Fruit fly (Drosophila melanogaster): ENCODE data around the gene CG14453.

The CG14453 gene

DNA sequence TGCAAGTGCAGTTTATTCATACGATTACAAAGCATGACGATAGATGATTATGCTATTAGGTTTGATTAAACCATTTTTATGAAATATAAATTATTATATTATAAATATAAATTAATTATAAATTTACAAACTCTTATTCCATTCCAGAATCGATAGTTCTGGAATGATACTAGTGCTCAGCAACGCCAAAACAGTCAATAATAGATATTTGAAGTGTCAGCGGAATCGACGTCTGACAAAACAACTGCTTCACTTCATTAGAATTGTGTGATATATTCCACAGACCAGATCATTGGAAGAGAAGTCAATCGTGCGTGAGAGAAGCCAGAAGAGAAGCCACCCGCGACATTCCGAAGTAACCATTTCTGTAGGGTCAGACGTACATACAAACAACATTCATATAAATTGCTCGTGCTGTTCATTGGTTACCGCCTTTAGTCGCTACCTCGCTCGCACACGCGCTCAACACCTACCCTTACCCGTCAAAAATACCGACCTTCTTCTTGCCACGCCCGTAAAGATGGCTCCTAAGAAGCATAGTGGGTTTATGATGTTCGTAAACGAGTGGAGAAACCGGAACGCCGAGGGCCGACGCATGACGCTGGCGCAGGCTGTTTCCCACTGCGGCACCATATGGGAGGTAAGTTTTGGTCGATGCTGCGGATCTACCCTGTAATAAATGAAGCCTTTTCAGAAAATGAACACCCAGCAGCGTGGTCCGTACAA lies 30.3 kb downstream of the CG14453 start (continued):
- TF ChIP-seq Awh (GFP tag; IDR thresholded peaks at IDR 0.05) (no peak), CG12744 (GFP tag; optimal IDR thresholded peaks at IDR 0.05) (no peak), Lpt (GFP tag; optimal IDR thresholded peaks at IDR 0.05) (no peak), E2f2 (GFP tag; IDR thresholded peaks at IDR 0.05) (no peak), gsb (GFP tag; IDR thresholded peaks at IDR 0.05) (no peak), odd (GFP tag; optimal IDR thresholded peaks at IDR 0.05) (no peak), CG4360 (GFP tag; IDR thresholded peaks at IDR 0.05) (no peak), CG7928 (GFP tag; optimal IDR thresholded peaks at IDR 0.05) (no peak), fd96Cb (tag; optimal IDR thresholded peaks at IDR 0.05) (no peak), CG12659 (GFP tag; optimal IDR thresholded peaks at IDR 0.05) (no peak), CG14667 (GFP tag; IDR thresholded peaks at IDR 0.05) (no peak), aop (GFP tag; IDR thresholded peaks at IDR 0.05) (no peak), CG11504 (tag; optimal IDR thresholded peaks at IDR 0.05) (no peak), Side (GFP tag; optimal IDR thresholded peaks at IDR 0.05) (no peak), CG3065 (GFP tag; optimal IDR thresholded peaks at IDR 0.05) (peak; percentile 40), Dll (GFP tag; IDR thresholded peaks at IDR 0.05; ENCODE audit: partially characterized antibody) (0 out of 4 replicates have a peak, but pooled peaks have one; percentile 27), ind (GFP tag; optimal IDR thresholded peaks at IDR 0.05) (no peak), CG15479 (GFP tag; optimal IDR thresholded peaks at IDR 0.05) (no peak), D19B (GFP tag; optimal IDR thresholded peaks at IDR 0.05) (peak; percentile 62), CG3838 (GFP tag; optimal IDR thresholded peaks at IDR 0.05) (no peak), CG11093 (GFP tag; IDR thresholded peaks at IDR 0.05) (no peak), dmrt99B (tag; optimal IDR thresholded peaks at IDR 0.05) (no peak), slp2 (GFP tag; optimal IDR thresholded peaks at IDR 0.05) (no peak), oc (tag; optimal IDR thresholded peaks at IDR 0.05) (no peak), ac (GFP tag; optimal IDR thresholded peaks at IDR 0.05) (no peak), CG17359 (tag; optimal IDR thresholded peaks at IDR 0.05) (no peak), caup (GFP tag; optimal IDR thresholded peaks at IDR 0.05; ENCODE audit: severe bottlenecking) (no peak), unpg (GFP tag; optimal IDR thresholded peaks at IDR 0.05) (no peak), CG11696 (GFP tag; IDR thresholded peaks at IDR 0.05) (no peak), CG1529 (GFP tag; optimal IDR thresholded peaks at IDR 0.05) (no peak), CG15696 (tag; optimal IDR thresholded peaks at IDR 0.05) (no peak), org-1 (GFP tag; optimal IDR thresholded peaks at IDR 0.05) (no peak), Kr (GFP tag; optimal IDR thresholded peaks at IDR 0.05) (no peak), sob (GFP tag; IDR thresholded peaks at IDR 0.05) (no peak), Asciz (GFP tag; optimal IDR thresholded peaks at IDR 0.05) (no peak), phol (tag; optimal IDR thresholded peaks at IDR 0.05) (peak; percentile 25), bab2 (GFP tag; optimal IDR thresholded peaks at IDR 0.05) (no peak), grau (tag; optimal IDR thresholded peaks at IDR 0.05) (no peak), seq (GFP tag; IDR thresholded peaks at IDR 0.05) (peak; percentile 59; the same call in 1 of the 2 replicates), Hr39 (optimal IDR thresholded peaks at IDR 0.05) (no peak), CG12769 (tag; optimal IDR thresholded peaks at IDR 0.05) (no peak)

All from whole organism, embryonic.